Fruit fly (Drosophila melanogaster): ENCODE results near the gene CG2680.

Gene CG2680

dm6 chrX:2698064-2698894, 8.9 kb downstream of the CG2680 start, which contains the start of the genes Spg7 and Lint-O (continued):
- TF ChIP-seq Mes4 (GFP tag; optimal IDR thresholded peaks at IDR 0.05) (no peak), CG7987 (GFP tag; optimal IDR thresholded peaks at IDR 0.05) (no peak), tll (GFP tag; optimal IDR thresholded peaks at IDR 0.05) (no peak), cg (GFP tag; optimal IDR thresholded peaks at IDR 0.05) (no peak), Bgb (GFP tag; IDR thresholded peaks at IDR 0.05; ENCODE audit: partially characterized antibody) (peak; percentile 75), crol (GFP tag; IDR thresholded peaks at IDR 0.05) (no peak), CG34224 (GFP tag; IDR thresholded peaks at IDR 0.05; ENCODE audit: partially characterized antibody) (peak; percentile 83), sd (tag; optimal IDR thresholded peaks at IDR 0.05) (no peak), ttk (GFP tag; IDR thresholded peaks at IDR 0.05) (no peak), TFAM (GFP tag; optimal IDR thresholded peaks at IDR 0.05) (no peak), pnt (GFP tag; optimal IDR thresholded peaks at IDR 0.05) (no peak), ci (GFP tag; IDR thresholded peaks at IDR 0.05) (no peak), bigmax (GFP tag; optimal IDR thresholded peaks at IDR 0.05) (no peak), pho (GFP tag; optimal IDR thresholded peaks at IDR 0.05) (no peak), otp (GFP tag; IDR thresholded peaks at IDR 0.05) (no peak), CG10147 (GFP tag; optimal IDR thresholded peaks at IDR 0.05) (no peak), Fer1 (GFP tag; optimal IDR thresholded peaks at IDR 0.05) (no peak), Lpt (GFP tag; optimal IDR thresholded peaks at IDR 0.05) (no peak), CG14441 (GFP tag; IDR thresholded peaks at IDR 0.05) (no peak), CG17568 (GFP tag; optimal IDR thresholded peaks at IDR 0.05) (no peak), da (GFP tag; optimal IDR thresholded peaks at IDR 0.05) (no peak), CG15514 (GFP tag; optimal IDR thresholded peaks at IDR 0.05) (peak; percentile 45), corto (GFP tag; optimal IDR thresholded peaks at IDR 0.05) (no peak), PHDP (tag; optimal IDR thresholded peaks at IDR 0.05) (no peak), CG14710 (tag; optimal IDR thresholded peaks at IDR 0.05) (peak; percentile 32), zf30C (GFP tag; optimal IDR thresholded peaks at IDR 0.05) (no peak), Mrtf (GFP tag; IDR thresholded peaks at IDR 0.05) (no peak), CG9437 (GFP tag; optimal IDR thresholded peaks at IDR 0.05) (peak; percentile 63), sqz (GFP tag; optimal IDR thresholded peaks at IDR 0.05) (no peak), exex (tag; optimal IDR thresholded peaks at IDR 0.05) (no peak), tin (GFP tag; optimal IDR thresholded peaks at IDR 0.05) (no peak), CG7963 (GFP tag; IDR thresholded peaks at IDR 0.05; ENCODE audit: partially characterized antibody) (peak; percentile 74), hbn (GFP tag; IDR thresholded peaks at IDR 0.05; ENCODE audit: partially characterized antibody) (peak; percentile 44; the same call in 1 of the 2 replicates), Hsf (GFP tag; optimal IDR thresholded peaks at IDR 0.05) (no peak)

- TF ChIP-seq chn (GFP tag; optimal IDR thresholded peaks at IDR 0.05) (no peak), slbo (GFP tag; IDR thresholded peaks at IDR 0.05) (no peak), ac (GFP tag; optimal IDR thresholded peaks at IDR 0.05) (no peak), CG2116 (GFP tag; optimal IDR thresholded peaks at IDR 0.05) (no peak), bcd (GFP tag; optimal IDR thresholded peaks at IDR 0.05) (no peak), CG5245 (GFP tag; optimal IDR thresholded peaks at IDR 0.05) (no peak), ase (GFP tag; IDR thresholded peaks at IDR 0.05) (no peak), abd-A (tag; optimal IDR thresholded peaks at IDR 0.05) (no peak), CG7357 (GFP tag; IDR thresholded peaks at IDR 0.05) (no peak), CG6791 (GFP tag; IDR thresholded peaks at IDR 0.05; ENCODE audit: partially characterized antibody) (no peak), CG1832 (GFP tag; optimal IDR thresholded peaks at IDR 0.05) (no peak), CG12104 (GFP tag; optimal IDR thresholded peaks at IDR 0.05) (no peak), Opbp (GFP tag; IDR thresholded peaks at IDR 0.05; ENCODE audit: partially characterized antibody) (no peak), bsh (GFP tag; optimal IDR thresholded peaks at IDR 0.05) (no peak), CG10565 (GFP tag; optimal IDR thresholded peaks at IDR 0.05) (no peak), Elba2 (GFP tag; optimal IDR thresholded peaks at IDR 0.05) (no peak), BtbVII (GFP tag; optimal IDR thresholded peaks at IDR 0.05) (no peak)
These were observed 13.4 kb downstream of the CG2680 start, which contains the start of gene dyw for dm6 chrX:2693786-2694185. Gene dyw (minus strand): TSS chrX:2693886.

Data from whole organism, embryonic.